Worm (Caenorhabditis elegans) whole organism, L4 larva: ENCODE measurements around the gene K02A2.5.

Source experiments
- D1046.2 ChIP-seq: fragments of 200-800 bp; sonication (Bioruptor generic); IDR thresholded peaks from 2 replicates; pipeline ENCODE4 v1.3.6; 2022; ENCODE audit warnings: missing genetic modification characterization, missing compliant biosample characterization
- F10B5.3 ChIP-seq: sonication (generic microtip); optimal IDR thresholded peaks from 2 replicates; lab custom pipeline; 2016; ENCODE audit warnings: mild to moderate bottlenecking, missing genetic modification characterization, missing compliant biosample characterization
- F37D6.2 ChIP-seq: sonication (generic microtip); optimal IDR thresholded peaks from 2 replicates; lab custom pipeline; 2016; ENCODE audit warnings: mild to moderate bottlenecking, missing genetic modification characterization, missing compliant biosample characterization
- Y105C5A.15 ChIP-seq: fragments of 200-800 bp; sonication (Bioruptor generic); IDR thresholded peaks from 2 replicates; pipeline ENCODE4 v1.3.6; 2022; ENCODE audit warnings: missing genetic modification characterization, missing compliant biosample characterization
- Y5F2A.4 ChIP-seq: fragments of 200-800 bp; sonication (Bioruptor generic); optimal IDR thresholded peaks from 2 replicates; lab custom pipeline; 2018; ENCODE audit warnings: mild to moderate bottlenecking, missing genetic modification characterization, missing compliant biosample characterization
- ZK337.2 ChIP-seq: fragments of 200-800 bp; sonication (Bioruptor generic); IDR thresholded peaks from 2 replicates; pipeline ENCODE4 v1.3.6; 2022; ENCODE audit warnings: missing genetic modification reagents, missing genetic modification characterization, missing compliant biosample characterization
- aha-1 ChIP-seq: fragments of 150-350 bp; peaks from one replicate; lab custom pipeline; 2014; ENCODE audit warnings: missing biosample characterization, missing genetic modification characterization
- arid-1 ChIP-seq: fragments of 200-800 bp; sonication (Bioruptor generic); conservative IDR thresholded peaks from 2 replicates; pipeline ENCODE4 v1.3.6; 2022; ENCODE audit warnings: missing genetic modification reagents, missing genetic modification characterization, missing compliant biosample characterization
- ceh-32 ChIP-seq: sonication (generic microtip); optimal IDR thresholded peaks from 2 replicates; lab custom pipeline; 2016; ENCODE audit warnings: mild to moderate bottlenecking, missing genetic modification characterization, missing compliant biosample characterization; ENCODE audit not compliant: poor library complexity
- ceh-62 ChIP-seq: sonication (generic microtip); optimal IDR thresholded peaks from 2 replicates; lab custom pipeline; 2017; ENCODE audit warnings: missing biosample characterization, missing genetic modification characterization
- ces-1 ChIP-seq: fragments of 150-350 bp; sonication (generic microtip); optimal IDR thresholded peaks from 4 replicates; lab custom pipeline; 2014; ENCODE audit warnings: missing biosample characterization, missing genetic modification reagents, missing genetic modification characterization
- dmd-9 ChIP-seq: fragments of 200-800 bp; sonication (Bioruptor generic); IDR thresholded peaks from 2 replicates; pipeline ENCODE4 v1.3.6; 2022; ENCODE audit warnings: missing genetic modification reagents, missing genetic modification characterization, missing compliant biosample characterization
- dpl-1 ChIP-seq: fragments of 150-350 bp; optimal IDR thresholded peaks from 2 replicates; lab custom pipeline; 2014; ENCODE audit warnings: missing biosample characterization, missing genetic modification reagents, missing genetic modification characterization
- duxl-1 ChIP-seq: sonication (generic microtip); optimal IDR thresholded peaks from 2 replicates; lab custom pipeline; 2016; ENCODE audit warnings: mild to moderate bottlenecking, missing genetic modification characterization, moderate library complexity, missing compliant biosample characterization; ENCODE audit not compliant: poor library complexity
- dve-1 ChIP-seq: sonication (generic microtip); optimal IDR thresholded peaks from 2 replicates; lab custom pipeline; 2017; ENCODE audit warnings: antibody characterized with exemption, mild to moderate bottlenecking, missing genetic modification characterization, missing compliant biosample characterization; ENCODE audit not compliant: insufficient read depth
- egl-43 ChIP-seq: fragments of 200-800 bp; sonication (Bioruptor generic); IDR thresholded peaks from 2 replicates; pipeline ENCODE4 v1.3.6; 2022; ENCODE audit warnings: missing genetic modification reagents, missing genetic modification characterization, missing compliant biosample characterization
- fkh-10 ChIP-seq: fragments of 150-350 bp; optimal IDR thresholded peaks from 2 replicates; lab custom pipeline; 2014; ENCODE audit warnings: missing biosample characterization, missing genetic modification reagents, missing genetic modification characterization
- hif-1 ChIP-seq, 2 experiments: sonication (generic microtip); optimal IDR thresholded peaks; 2 replicates each; lab custom pipeline; 2016 to 2017; ENCODE audit warnings: missing compliant biosample characterization in 2 of 2, missing genetic modification characterization in 2 of 2, missing genetic modification reagents in 2 of 2, missing genotype in 2 of 2, mild to moderate bottlenecking in 1 of 2
- hlh-11 ChIP-seq: fragments of 200-800 bp; sonication (Bioruptor generic); optimal IDR thresholded peaks from 2 replicates; lab custom pipeline; 2018; ENCODE audit warnings: mild to moderate bottlenecking, missing genetic modification characterization, missing compliant biosample characterization
- lin-13 ChIP-seq: fragments of 150-350 bp; optimal IDR thresholded peaks from 2 replicates; lab custom pipeline; 2014; ENCODE audit warnings: missing biosample characterization, missing genetic modification reagents, missing genetic modification characterization
- lin-15B ChIP-seq: fragments of 150-350 bp; sonication (generic microtip); optimal IDR thresholded peaks from 3 replicates; lab custom pipeline; 2014; ENCODE audit warnings: missing biosample characterization, missing genetic modification characterization
- lin-38 ChIP-seq: fragments of 200-800 bp; sonication (Bioruptor generic); IDR thresholded peaks from 2 replicates; pipeline ENCODE4 v1.3.6; 2022; ENCODE audit warnings: missing genetic modification reagents, missing genetic modification characterization, missing compliant biosample characterization
- lir-3 ChIP-seq: sonication (generic microtip); optimal IDR thresholded peaks from 2 replicates; lab custom pipeline; 2016; ENCODE audit warnings: mild to moderate bottlenecking, missing genetic modification characterization, missing compliant biosample characterization
- lsy-2 ChIP-seq, 2 experiments: fragments of 150-350 bp in 1 of 2; sonication (generic microtip) in 1 of 2; optimal IDR thresholded peaks; 2 replicates each; lab custom pipeline; 2014 to 2017; ENCODE audit warnings: missing biosample characterization in 2 of 2, missing genetic modification characterization in 2 of 2
- madf-9 ChIP-seq: fragments of 200-800 bp; sonication (Bioruptor generic); conservative IDR thresholded peaks from 2 replicates; pipeline ENCODE4 v1.3.6; 2022; ENCODE audit warnings: missing genetic modification reagents, missing genetic modification characterization, missing compliant biosample characterization
- mdl-1 ChIP-seq, 2 experiments: fragments of 150-350 bp in 1 of 2; sonication (generic microtip) in 1 of 2; optimal IDR thresholded peaks; 2 replicates each; lab custom pipeline; 2014 to 2017; ENCODE audit warnings: missing biosample characterization in 2 of 2, missing genetic modification characterization in 2 of 2
- mep-1 ChIP-seq: fragments of 150-350 bp; sonication (generic microtip); optimal IDR thresholded peaks from 3 replicates; lab custom pipeline; 2014; ENCODE audit warnings: missing biosample characterization, missing genetic modification characterization
- mes-2 ChIP-seq: sonication (generic microtip); optimal IDR thresholded peaks from 2 replicates; lab custom pipeline; 2016; ENCODE audit warnings: missing genotype, mild to moderate bottlenecking, missing genetic modification characterization, missing compliant biosample characterization; ENCODE audit not compliant: poor library complexity, severe bottlenecking
- nhr-102 ChIP-seq: sonication (generic microtip); optimal IDR thresholded peaks from 2 replicates; lab custom pipeline; 2016; ENCODE audit warnings: mild to moderate bottlenecking, missing genetic modification characterization, moderate library complexity, missing compliant biosample characterization
- nhr-25 ChIP-seq: sonication (generic microtip); optimal IDR thresholded peaks from 2 replicates; lab custom pipeline; 2017; ENCODE audit warnings: missing genetic modification characterization, mild to moderate bottlenecking, missing compliant biosample characterization, antibody characterized with exemption, moderate library complexity, borderline replicate concordance; ENCODE audit not compliant: insufficient read depth
- pha-4 ChIP-seq, 2 experiments: fragments of 150-350 bp in 1 of 2; fragments of 200-800 bp in 1 of 2; sonication (Bioruptor generic) in 1 of 2; IDR thresholded peaks in 1 of 2; optimal IDR thresholded peaks in 1 of 2; 2 replicates each; pipeline versions ENCODE4 v1.3.6 to Lab custom; 2014 to 2022; ENCODE audit warnings: missing genetic modification characterization in 2 of 2, missing genetic modification reagents in 2 of 2, missing biosample characterization in 1 of 2, missing compliant biosample characterization in 1 of 2
- sdz-12 ChIP-seq: fragments of 200-800 bp; sonication (Bioruptor generic); optimal IDR thresholded peaks from 2 replicates; lab custom pipeline; 2018; ENCODE audit warnings: mild to moderate bottlenecking, missing genetic modification characterization, missing compliant biosample characterization
- spr-1 ChIP-seq: sonication (generic microtip); optimal IDR thresholded peaks from 2 replicates; lab custom pipeline; 2016; ENCODE audit warnings: mild to moderate bottlenecking, missing genetic modification characterization, missing compliant biosample characterization
- unc-130 ChIP-seq: sonication (generic microtip); optimal IDR thresholded peaks from 2 replicates; lab custom pipeline; 2016; ENCODE audit warnings: missing genetic modification reagents, missing genetic modification characterization, missing compliant biosample characterization
- unc-62 ChIP-seq, 3 experiments: fragments of 150-350 bp in 1 of 3; sonication (generic microtip); optimal IDR thresholded peaks in 2 of 3; peaks in 1 of 3; 1 replicate in 1 of 3; 2 replicates in 2 of 3; lab custom pipeline; 2014 to 2017; ENCODE audit warnings: missing biosample characterization in 3 of 3, missing genetic modification characterization in 3 of 3, missing genetic modification reagents in 3 of 3, missing genotype in 1 of 3
- vab-7 ChIP-seq: fragments of 200-800 bp; sonication (Bioruptor generic); IDR thresholded peaks from 2 replicates; pipeline ENCODE4 v1.3.6; 2022; ENCODE audit warnings: missing genetic modification reagents, missing genetic modification characterization, missing compliant biosample characterization
- zfp-2 ChIP-seq: sonication (generic microtip); optimal IDR thresholded peaks from 2 replicates; lab custom pipeline; 2016; ENCODE audit warnings: mild to moderate bottlenecking, missing genetic modification characterization, missing compliant biosample characterization
- zfp-3 ChIP-seq: fragments of 200-800 bp; sonication (Bioruptor generic); conservative IDR thresholded peaks from 2 replicates; pipeline ENCODE4 v1.3.6; 2022; ENCODE audit warnings: missing genetic modification reagents, missing genetic modification characterization, missing compliant biosample characterization
- zip-2 ChIP-seq: fragments of 150-350 bp; optimal IDR thresholded peaks from 2 replicates; lab custom pipeline; 2014; ENCODE audit warnings: missing biosample characterization, missing genetic modification characterization

Gene K02A2.5

ce11 chrII:7402625-7403024 lies 9.2 kb downstream of the K02A2.5 start, which contains the start of gene nas-7:
nas-7 (minus strand) TSS chrII:7402725.
- TF ChIP-seq aha-1 (tag; lab: Kevin White, UChicago) (peak; percentile 52), unc-130 (GFP tag; lab: Kevin White, UChicago) (no peak)

ce11 chrII:7398712-7399111 lies 13.1 kb downstream of the K02A2.5 start, which contains the start of gene C07D10.1:
C07D10.1 (plus strand) TSS chrII:7399012.
- TF ChIP-seq lin-13 (GFP tag; lab: Kevin White, UChicago) (no peak), F10B5.3 (tag; lab: Kevin White, UChicago) (no peak), Y105C5A.15 (GFP tag; lab: Robert Waterston, UW) (no peak), madf-9 (GFP tag; lab: Robert Waterston, UW) (no peak), lin-38 (peak; percentile 9; the same call in 1 of the 2 replicates), pha-4 (GFP tag; IDR thresholded peaks at IDR 0.05; lab: Robert Waterston, UW) (no peak), pha-4 (tag; optimal IDR thresholded peaks at IDR 0.05; lab: Kevin White, UChicago) (no peak), F37D6.2 (no peak)

ce11 chrII:7397273-7397840 lies 14.5 kb downstream of the K02A2.5 start:
- TF ChIP-seq duxl-1 (tag; lab: Kevin White, UChicago) (peak; percentile 40), lin-38 (peak; percentile 43; the same call in 1 of the 2 replicates), spr-1 (tag; lab: Kevin White, UChicago) (peak; percentile 5), ces-1 (no peak), nhr-102 (tag; lab: Kevin White, UChicago) (no peak), lsy-2 (tag; optimal IDR thresholded peaks at IDR 0.05; lab: Kevin White, UChicago) (peak in 1 of 2 experiments; percentile 26), lin-15B (no peak), sdz-12 (GFP tag; lab: Kevin White, UChicago) (no peak), dpl-1 (GFP tag; lab: Kevin White, UChicago) (peak; percentile 50), hif-1 (tag; optimal IDR thresholded peaks at IDR 0.05; lab: Kevin White, UChicago) (peak in 1 of 2 experiments; percentile 43), fkh-10 (no peak), hlh-11 (no peak), arid-1 (0 out of 2 replicates have a peak, but pooled peaks have one; percentile 13), egl-43 (GFP tag; lab: Robert Waterston, UW) (no peak), zfp-2 (no peak), ceh-62 (tag; lab: Kevin White, UChicago) (no peak), mep-1 (tag; lab: Kevin White, UChicago) (peak; percentile 8), mes-2 (peak; percentile 78), vab-7 (GFP tag; lab: Robert Waterston, UW) (no peak), zip-2 (tag; lab: Kevin White, UChicago) (peak; percentile 58), zfp-3 (GFP tag; lab: Robert Waterston, UW) (0 out of 2 replicates have a peak, but pooled peaks have one; percentile 18), dve-1 (tag; lab: Kevin White, UChicago) (peak; percentile 8), nhr-25 (tag; lab: Kevin White, UChicago) (no peak), dmd-9 (GFP tag; lab: Robert Waterston, UW) (0 out of 2 replicates have a peak, but pooled peaks have one; percentile 28)

- TF ChIP-seq arid-1: no peak
- TF ChIP-seq zip-2 (tag; lab: Kevin White, UChicago): no peak
- no peak for TF ChIP-seq lir-3 (tag; lab: Kevin White, UChicago)
- TF ChIP-seq D1046.2: no peak
- peak in 1 of 2 experiments; percentile 98 for TF ChIP-seq unc-62 (GFP tag; optimal IDR thresholded peaks at IDR 0.05 in 1 of 2; lab: Kevin White, UChicago)
- no peak for TF ChIP-seq unc-62 (tag; optimal IDR thresholded peaks at IDR 0.05; lab: Kevin White, UChicago)
- TF ChIP-seq F10B5.3 (tag; lab: Kevin White, UChicago): no peak
- TF ChIP-seq mdl-1 (tag; optimal IDR thresholded peaks at IDR 0.05; lab: Kevin White, UChicago): no peak
- no peak for TF ChIP-seq ZK337.2 (GFP tag; lab: Robert Waterston, UW)
- no peak for TF ChIP-seq dpl-1 (GFP tag; lab: Kevin White, UChicago)
- TF ChIP-seq ceh-32 (tag; lab: Kevin White, UChicago): no peak
- no peak for TF ChIP-seq Y5F2A.4 (GFP tag; lab: Kevin White, UChicago)
- no peak for TF ChIP-seq pha-4 (GFP tag; IDR thresholded peaks at IDR 0.05; lab: Robert Waterston, UW)
- TF ChIP-seq pha-4 (tag; optimal IDR thresholded peaks at IDR 0.05; lab: Kevin White, UChicago): no peak
- TF ChIP-seq aha-1 (tag; lab: Kevin White, UChicago): peak; percentile 21
- no peak for TF ChIP-seq dmd-9 (GFP tag; lab: Robert Waterston, UW)
Observed at ce11 chrII:7396081-7396480, 15.7 kb downstream of the K02A2.5 start.
